Worm (Caenorhabditis elegans) whole organism, young adult: ENCODE measurements around the gene C10C6.13.

Experiments
- B0019.2 ChIP-seq: fragments of 200-800 bp; sonication (Bioruptor generic); conservative IDR thresholded peaks from 2 replicates; pipeline ENCODE4 v1.3.6; 2022; ENCODE audit warnings: missing genetic modification reagents, missing genetic modification characterization, missing compliant biosample characterization
- B0035.1 ChIP-seq: sonication (generic microtip); optimal IDR thresholded peaks from 2 replicates; lab custom pipeline; 2016; ENCODE audit warnings: missing genetic modification characterization, mild to moderate bottlenecking, missing compliant biosample characterization, missing genotype, missing genetic modification reagents
- B0261.1 ChIP-seq: sonication (generic microtip); optimal IDR thresholded peaks from 2 replicates; lab custom pipeline; 2016; ENCODE audit warnings: mild to moderate bottlenecking, missing genetic modification characterization, moderate library complexity, missing compliant biosample characterization
- C17E4.6 ChIP-seq: fragments of 200-800 bp; sonication (Bioruptor generic); IDR thresholded peaks from 2 replicates; pipeline ENCODE4 v1.3.6; 2022; ENCODE audit warnings: missing genetic modification reagents, missing genetic modification characterization, missing compliant biosample characterization
- F10E7.11 ChIP-seq: sonication (generic microtip); optimal IDR thresholded peaks from 2 replicates; lab custom pipeline; 2017; ENCODE audit warnings: mild to moderate bottlenecking, missing genetic modification characterization, moderate library complexity, missing compliant biosample characterization
- F33H1.4 ChIP-seq: fragments of 200-800 bp; sonication (Bioruptor generic); IDR thresholded peaks from 2 replicates; pipeline ENCODE4 v1.3.6; 2022; ENCODE audit warnings: missing genetic modification reagents, missing genetic modification characterization, missing compliant biosample characterization
- F39B2.1 ChIP-seq: fragments of 200-800 bp; sonication (Bioruptor generic); IDR thresholded peaks from 2 replicates; pipeline ENCODE4 v1.3.6; 2022; ENCODE audit warnings: missing genetic modification reagents, missing genetic modification characterization, missing compliant biosample characterization
- F49E8.2 ChIP-seq: sonication (generic microtip); optimal IDR thresholded peaks from 3 replicates; lab custom pipeline; 2017; ENCODE audit warnings: missing genetic modification characterization, mild to moderate bottlenecking, missing compliant biosample characterization, antibody characterized with exemption, moderate library complexity; ENCODE audit not compliant: insufficient read depth
- F55B11.4 ChIP-seq: sonication (generic microtip); optimal IDR thresholded peaks from 2 replicates; lab custom pipeline; 2016; ENCODE audit warnings: missing compliant biosample characterization, missing genetic modification characterization, borderline replicate concordance; ENCODE audit not compliant: insufficient read depth
- F57A8.1 ChIP-seq: fragments of 200-800 bp; sonication (Bioruptor generic); optimal IDR thresholded peaks from 2 replicates; lab custom pipeline; 2018; ENCODE audit warnings: mild to moderate bottlenecking, missing genetic modification characterization, moderate library complexity, missing compliant biosample characterization
- K12H6.12 ChIP-seq: fragments of 200-800 bp; sonication (Bioruptor generic); optimal IDR thresholded peaks from 2 replicates; lab custom pipeline; 2018; ENCODE audit warnings: mild to moderate bottlenecking, missing genetic modification characterization, missing compliant biosample characterization
- akir-1 ChIP-seq: fragments of 200-800 bp; sonication (Bioruptor generic); optimal IDR thresholded peaks from 2 replicates; lab custom pipeline; 2018; ENCODE audit warnings: mild to moderate bottlenecking, missing genetic modification characterization, moderate library complexity, missing compliant biosample characterization
- aptf-2 ChIP-seq: fragments of 200-800 bp; sonication (Bioruptor generic); conservative IDR thresholded peaks from 2 replicates; pipeline ENCODE4 v1.3.6; 2022; ENCODE audit warnings: missing genetic modification reagents, missing genetic modification characterization, missing compliant biosample characterization
- aptf-3 ChIP-seq: fragments of 200-800 bp; sonication (Bioruptor generic); IDR thresholded peaks from 2 replicates; pipeline ENCODE4 v1.3.6; 2022; ENCODE audit warnings: missing genetic modification characterization, missing compliant biosample characterization
- attf-5 ChIP-seq: fragments of 200-800 bp; sonication (Bioruptor generic); optimal IDR thresholded peaks from 2 replicates; lab custom pipeline; 2018; ENCODE audit warnings: mild to moderate bottlenecking, missing genetic modification characterization, missing compliant biosample characterization
- cebp-1 ChIP-seq, 2 experiments: fragments of 200-800 bp in 1 of 2; sonication (Bioruptor generic) in 1 of 2; sonication (generic microtip) in 1 of 2; IDR thresholded peaks in 1 of 2; optimal IDR thresholded peaks in 1 of 2; 2 replicates each; pipeline versions ENCODE4 v1.3.6 to Lab custom; 2017 to 2022; ENCODE audit warnings: missing compliant biosample characterization in 2 of 2, missing genetic modification characterization in 2 of 2, mild to moderate bottlenecking in 1 of 2, missing genetic modification reagents in 1 of 2, moderate library complexity in 1 of 2
- ceh-40 ChIP-seq: fragments of 200-800 bp; sonication (Bioruptor generic); IDR thresholded peaks from 2 replicates; pipeline ENCODE4 v1.3.6; 2022; ENCODE audit warnings: missing genetic modification characterization, missing compliant biosample characterization
- ceh-58 ChIP-seq: fragments of 200-800 bp; sonication (Bioruptor generic); IDR thresholded peaks from 2 replicates; pipeline ENCODE4 v1.3.6; 2022; ENCODE audit warnings: missing genetic modification characterization, missing compliant biosample characterization
- dox-1 ChIP-seq: fragments of 200-800 bp; sonication (Bioruptor generic); IDR thresholded peaks from 2 replicates; pipeline ENCODE4 v1.3.6; 2022; ENCODE audit warnings: missing genetic modification reagents, missing genetic modification characterization, missing compliant biosample characterization
- dpff-1 ChIP-seq: sonication (generic microtip); optimal IDR thresholded peaks from 2 replicates; lab custom pipeline; 2017; ENCODE audit warnings: mild to moderate bottlenecking, missing genetic modification characterization, missing compliant biosample characterization
- efl-1 ChIP-seq: fragments of 150-350 bp; optimal IDR thresholded peaks from 2 replicates; lab custom pipeline; 2014; ENCODE audit warnings: missing biosample characterization, missing genetic modification reagents, missing genetic modification characterization
- him-1 ChIP-seq: sonication (generic microtip); optimal IDR thresholded peaks from 2 replicates; lab custom pipeline; 2016; ENCODE audit warnings: missing genotype, missing genetic modification reagents, missing genetic modification characterization, missing compliant biosample characterization
- hlh-12 ChIP-seq: sonication (generic microtip); optimal IDR thresholded peaks from 2 replicates; lab custom pipeline; 2016; ENCODE audit warnings: missing genetic modification characterization, missing compliant biosample characterization
- hlh-26 ChIP-seq: fragments of 200-800 bp; sonication (Bioruptor generic); conservative IDR thresholded peaks from 2 replicates; pipeline ENCODE4 v1.3.6; 2022; ENCODE audit warnings: missing genetic modification reagents, missing genetic modification characterization, missing compliant biosample characterization
- hmg-1.2 ChIP-seq: fragments of 200-800 bp; sonication (Bioruptor generic); IDR thresholded peaks from 2 replicates; pipeline ENCODE4 v1.3.6; 2022; ENCODE audit warnings: missing genetic modification reagents, missing genetic modification characterization, missing compliant biosample characterization
- hsf-1 ChIP-seq: fragments of 200-800 bp; sonication (Bioruptor generic); IDR thresholded peaks from 2 replicates; pipeline ENCODE4 v1.3.6; 2022; ENCODE audit warnings: missing genetic modification reagents, missing genetic modification characterization, missing compliant biosample characterization
- lag-1 ChIP-seq: fragments of 200-800 bp; sonication (Bioruptor generic); IDR thresholded peaks from 2 replicates; pipeline ENCODE4 v1.3.6; 2022; ENCODE audit warnings: missing genetic modification reagents, missing genetic modification characterization, missing compliant biosample characterization
- let-526 ChIP-seq: fragments of 200-800 bp; sonication (Bioruptor generic); IDR thresholded peaks from 2 replicates; pipeline ENCODE4 v1.3.6; 2022; ENCODE audit warnings: missing genetic modification reagents, missing genetic modification characterization, missing compliant biosample characterization
- lin-35 ChIP-seq, 3 experiments: fragments of 150-350 bp in 2 of 3; sonication (generic microtip) in 1 of 3; optimal IDR thresholded peaks; 2 replicates each; lab custom pipeline; 2014 to 2018; ENCODE audit warnings: missing biosample characterization in 3 of 3, missing genetic modification characterization in 3 of 3, missing genetic modification reagents in 3 of 3
- lir-1 ChIP-seq: fragments of 200-800 bp; sonication (Bioruptor generic); conservative IDR thresholded peaks from 2 replicates; pipeline ENCODE4 v1.3.6; 2022; ENCODE audit warnings: missing genetic modification reagents, missing genetic modification characterization, missing compliant biosample characterization
- mel-28 ChIP-seq: sonication (generic microtip); optimal IDR thresholded peaks from 2 replicates; lab custom pipeline; 2016; ENCODE audit warnings: borderline replicate concordance, mild to moderate bottlenecking, missing genetic modification characterization, missing compliant biosample characterization
- nhr-179 ChIP-seq: sonication (generic microtip); optimal IDR thresholded peaks from 2 replicates; lab custom pipeline; 2016; ENCODE audit warnings: mild to moderate bottlenecking, missing genetic modification characterization, missing compliant biosample characterization
- pbrm-1 ChIP-seq: fragments of 200-800 bp; sonication (Bioruptor generic); IDR thresholded peaks from 2 replicates; pipeline ENCODE4 v1.3.6; 2022; ENCODE audit warnings: missing genetic modification reagents, missing genetic modification characterization, missing compliant biosample characterization
- pha-4 ChIP-seq: fragments of 150-350 bp; sonication (generic microtip); optimal IDR thresholded peaks from 2 replicates; lab custom pipeline; 2014; ENCODE audit warnings: missing biosample characterization, missing genetic modification reagents, missing genetic modification characterization
- rec-8 ChIP-seq, 2 experiments: sonication (generic microtip); optimal IDR thresholded peaks; 2 replicates each; lab custom pipeline; 2016; ENCODE audit warnings: mild to moderate bottlenecking in 2 of 2, missing genetic modification characterization in 2 of 2, missing genetic modification reagents in 2 of 2, missing genotype in 2 of 2, missing biosample characterization in 1 of 2, missing compliant biosample characterization in 1 of 2, moderate library complexity in 1 of 2
- repo-1 ChIP-seq: sonication (generic microtip); optimal IDR thresholded peaks from 2 replicates; lab custom pipeline; 2017; ENCODE audit warnings: mild to moderate bottlenecking, missing genetic modification characterization, missing compliant biosample characterization
- sdz-38 ChIP-seq: sonication (generic microtip); optimal IDR thresholded peaks from 2 replicates; lab custom pipeline; 2016; ENCODE audit warnings: missing genotype, missing genetic modification characterization, missing compliant biosample characterization
- snpc-1.1 ChIP-seq: sonication (generic microtip); optimal IDR thresholded peaks from 2 replicates; lab custom pipeline; 2017; ENCODE audit warnings: missing genetic modification characterization, mild to moderate bottlenecking, missing compliant biosample characterization, antibody characterized with exemption, moderate library complexity, missing genotype, missing genetic modification reagents; ENCODE audit not compliant: insufficient read depth
- snpc-3.4 ChIP-seq: sonication (generic microtip); optimal IDR thresholded peaks from 2 replicates; lab custom pipeline; 2017; ENCODE audit warnings: missing genetic modification characterization, mild to moderate bottlenecking, missing compliant biosample characterization, antibody characterized with exemption, moderate library complexity, missing genotype, missing genetic modification reagents
- unc-62 ChIP-seq: fragments of 150-350 bp; optimal IDR thresholded peaks from 2 replicates; lab custom pipeline; 2014; ENCODE audit warnings: missing biosample characterization, missing genetic modification reagents, missing genetic modification characterization
- xnd-1 ChIP-seq: sonication (generic microtip); optimal IDR thresholded peaks from 2 replicates; lab custom pipeline; 2016; ENCODE audit warnings: missing genotype, missing genetic modification reagents, missing genetic modification characterization, missing compliant biosample characterization
- zfh-2 ChIP-seq: fragments of 200-800 bp; sonication (Bioruptor generic); conservative IDR thresholded peaks from 2 replicates; pipeline ENCODE4 v1.3.6; 2022; ENCODE audit warnings: missing genetic modification reagents, missing genetic modification characterization, missing compliant biosample characterization

Gene C10C6.13

DNA sequence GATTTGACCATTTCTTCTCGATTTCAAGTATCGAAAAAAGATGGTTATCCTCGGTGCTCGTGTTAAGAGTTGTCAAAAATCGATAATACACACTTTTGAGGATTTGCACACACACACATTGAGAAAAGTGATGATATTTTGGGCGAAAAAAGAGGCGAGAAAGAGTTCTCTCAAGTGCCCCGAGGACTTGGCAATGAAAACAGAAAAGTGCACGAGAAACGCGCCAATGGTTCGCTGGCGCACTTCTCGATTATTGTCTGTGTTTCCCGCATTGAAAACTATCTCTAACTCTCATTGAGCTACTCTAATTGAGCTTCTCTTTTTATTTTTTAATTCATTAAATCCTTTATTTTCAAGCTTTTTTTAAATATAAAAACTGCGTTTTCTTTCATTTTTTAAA lies 35.8 kb downstream of the C10C6.13 start (continued):
- TF ChIP-seq ceh-40 (no peak), F57A8.1 (GFP tag; lab: Kevin White, UChicago) (no peak), hmg-1.2 (peak; percentile 32; the same call in 1 of the 2 replicates), B0261.1 (tag; lab: Kevin White, UChicago) (no peak), mel-28 (tag; lab: Kevin White, UChicago) (no peak), akir-1 (no peak), snpc-1.1 (tag; lab: Kevin White, UChicago) (no peak), lag-1 (no peak), rec-8 (tag; optimal IDR thresholded peaks at IDR 0.05; lab: Kevin White, UChicago) (no peak), F49E8.2 (tag; lab: Kevin White, UChicago) (peak; percentile 34), let-526 (no peak), dpff-1 (tag; lab: Kevin White, UChicago) (no peak), lir-1 (GFP tag; lab: Robert Waterston, UW) (no peak), zfh-2 (GFP tag; lab: Robert Waterston, UW) (no peak; the same call in 1 of the 2 replicates), nhr-179 (tag; lab: Kevin White, UChicago) (no peak), lin-35 (GFP tag; optimal IDR thresholded peaks at IDR 0.05; lab: Kevin White, UChicago) (no peak), pbrm-1 (GFP tag; lab: Robert Waterston, UW) (peak; percentile 72; the same call in 1 of the 2 replicates), aptf-2 (GFP tag; lab: Robert Waterston, UW) (no peak), attf-5 (GFP tag; lab: Kevin White, UChicago) (peak; percentile 37), repo-1 (tag; lab: Kevin White, UChicago) (no peak), hlh-26 (GFP tag; lab: Robert Waterston, UW) (no peak), sdz-38 (tag; lab: Kevin White, UChicago) (no peak), F55B11.4 (no peak), cebp-1 (GFP tag; IDR thresholded peaks at IDR 0.05; lab: Robert Waterston, UW) (no peak), cebp-1 (tag; optimal IDR thresholded peaks at IDR 0.05; lab: Kevin White, UChicago) (no peak), efl-1 (no peak), B0035.1 (tag; lab: Kevin White, UChicago) (no peak), hsf-1 (GFP tag; lab: Robert Waterston, UW) (no peak), pha-4 (tag; lab: Kevin White, UChicago) (peak; percentile 1), F10E7.11 (no peak), xnd-1 (tag; lab: Kevin White, UChicago) (no peak), dox-1 (GFP tag; lab: Robert Waterston, UW) (no peak; the same call in 1 of the 2 replicates), snpc-3.4 (tag; lab: Kevin White, UChicago) (no peak), F33H1.4 (GFP tag; lab: Robert Waterston, UW) (no peak; the same call in none of the 2 replicates), him-1 (no peak), aptf-3 (GFP tag; lab: Robert Waterston, UW) (no peak)

DNA sequence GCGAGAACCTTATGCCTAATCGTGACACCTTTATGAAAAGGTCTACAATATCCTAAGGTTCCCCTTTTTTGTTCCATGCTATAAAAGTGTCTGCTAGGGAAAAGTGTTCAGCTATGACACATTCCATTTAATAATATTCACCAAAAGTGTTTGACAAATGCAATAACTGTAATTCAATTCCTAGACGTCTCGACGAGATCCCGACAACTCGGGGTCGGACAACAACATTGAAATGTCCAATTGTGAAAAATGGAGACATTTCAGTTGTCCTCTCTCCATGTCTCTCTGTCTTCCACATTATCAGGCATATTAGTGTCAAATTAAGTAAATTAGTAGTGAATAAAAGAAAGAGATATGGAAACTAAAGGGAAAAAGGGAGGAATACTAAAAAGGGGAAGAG lies 38.1 kb downstream of the C10C6.13 start:
- no peak for TF ChIP-seq B0019.2 (GFP tag; lab: Robert Waterston, UW)
- no peak for TF ChIP-seq hlh-12 (tag; lab: Kevin White, UChicago)
- TF ChIP-seq aptf-3 (GFP tag; lab: Robert Waterston, UW) = no peak
- TF ChIP-seq F39B2.1 (GFP tag; lab: Robert Waterston, UW) = no peak
- no peak for TF ChIP-seq unc-62 (GFP tag; lab: Kevin White, UChicago)
- TF ChIP-seq K12H6.12 (tag; lab: Kevin White, UChicago) = no peak
- no peak for TF ChIP-seq ceh-58
- TF ChIP-seq B0035.1 (tag; lab: Kevin White, UChicago) = no peak
- TF ChIP-seq hsf-1 (GFP tag; lab: Robert Waterston, UW) = no peak
- TF ChIP-seq sdz-38 (tag; lab: Kevin White, UChicago) = no peak
- TF ChIP-seq C17E4.6 (GFP tag; lab: Robert Waterston, UW) = no peak
- TF ChIP-seq B0261.1 (tag; lab: Kevin White, UChicago) = no peak
- TF ChIP-seq, all 124 proteins: peak for 0
